Fruit fly (Drosophila melanogaster): ENCODE results near the gene Sol1.

The Sol1 gene

DNA sequence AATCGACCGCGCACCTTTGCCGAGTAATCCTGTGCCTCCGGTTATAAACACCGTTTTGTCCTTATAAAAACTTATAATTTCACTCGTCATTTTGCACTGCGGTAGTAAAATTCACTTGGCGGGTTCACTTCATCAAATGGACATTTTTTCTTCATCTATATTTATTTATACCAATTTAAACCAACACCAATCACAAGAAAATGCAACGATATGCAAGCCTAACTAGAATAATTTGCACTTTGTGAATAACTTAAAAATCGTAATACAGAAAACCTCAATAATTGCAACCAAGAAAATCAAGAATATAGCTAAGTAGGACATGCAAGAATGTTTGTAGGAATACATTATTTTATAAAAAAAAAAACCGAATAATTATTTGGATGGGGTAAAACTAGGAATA, 9.8 kb downstream of the Sol1 start, which contains the start of the genes CG10096 and CG10097:
Gene CG10096, minus strand, starts transcription at position 101 of the 400 bp plus-strand sequence.
Gene CG10097, minus strand, starts transcription at position 101 of the 400 bp plus-strand sequence.
- TF ChIP-seq noc (tag; optimal IDR thresholded peaks at IDR 0.05) = no peak

DNA sequence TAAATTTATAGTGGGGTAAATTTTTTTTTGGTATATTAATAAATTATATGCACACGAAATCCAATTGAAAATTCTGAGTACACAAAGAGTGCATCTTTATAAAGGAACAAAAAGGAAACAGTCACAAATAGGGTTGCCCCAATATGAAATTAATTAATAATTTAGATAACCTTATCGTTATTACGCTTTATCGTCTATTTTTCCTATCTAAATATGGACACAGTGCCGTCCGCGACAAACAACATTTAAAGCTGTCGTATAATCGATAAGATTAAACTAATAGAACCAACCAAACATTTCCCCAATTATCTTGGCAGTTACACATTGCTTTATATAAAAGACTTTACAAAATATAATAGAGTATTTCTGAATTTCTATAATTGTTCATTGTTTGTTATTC, 12.0 kb downstream of the Sol1 start:
- no peak for TF ChIP-seq noc (tag; optimal IDR thresholded peaks at IDR 0.05)

DNA sequence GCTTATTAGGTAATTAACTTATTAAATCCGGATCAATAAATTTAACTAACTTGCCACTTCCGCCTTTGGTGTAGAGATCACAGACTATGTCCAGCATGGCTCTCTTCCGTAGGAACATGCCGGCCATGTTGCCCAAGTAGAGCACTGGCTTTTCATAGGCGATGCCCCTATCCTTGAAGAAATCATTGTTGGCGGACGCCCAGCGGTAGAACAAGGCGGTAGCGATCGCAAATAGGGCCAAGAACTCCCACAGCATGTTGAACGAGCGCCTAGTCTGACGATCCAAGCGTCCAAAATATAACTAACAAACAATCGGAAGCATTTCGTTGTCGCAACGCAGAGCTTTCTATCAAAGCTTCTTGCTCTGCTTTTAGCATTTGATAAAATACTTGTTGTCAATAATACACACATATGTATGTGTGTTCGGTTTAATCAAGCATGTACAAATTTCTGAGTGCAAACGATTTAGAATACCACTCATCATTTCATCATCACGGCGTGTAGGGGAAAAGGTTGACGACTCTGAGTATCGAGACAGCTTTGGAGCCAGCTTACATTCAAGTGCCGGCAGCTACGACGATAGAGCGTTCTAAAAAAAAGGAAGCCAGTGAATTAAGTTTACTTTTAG, 12.7 kb downstream of the Sol1 start, which contains the start of gene Cyp9f3:
Gene Cyp9f3, minus strand, starts transcription at position 310 of the 628 bp plus-strand sequence.
- no peak for TF ChIP-seq noc (tag; optimal IDR thresholded peaks at IDR 0.05)

DNA sequence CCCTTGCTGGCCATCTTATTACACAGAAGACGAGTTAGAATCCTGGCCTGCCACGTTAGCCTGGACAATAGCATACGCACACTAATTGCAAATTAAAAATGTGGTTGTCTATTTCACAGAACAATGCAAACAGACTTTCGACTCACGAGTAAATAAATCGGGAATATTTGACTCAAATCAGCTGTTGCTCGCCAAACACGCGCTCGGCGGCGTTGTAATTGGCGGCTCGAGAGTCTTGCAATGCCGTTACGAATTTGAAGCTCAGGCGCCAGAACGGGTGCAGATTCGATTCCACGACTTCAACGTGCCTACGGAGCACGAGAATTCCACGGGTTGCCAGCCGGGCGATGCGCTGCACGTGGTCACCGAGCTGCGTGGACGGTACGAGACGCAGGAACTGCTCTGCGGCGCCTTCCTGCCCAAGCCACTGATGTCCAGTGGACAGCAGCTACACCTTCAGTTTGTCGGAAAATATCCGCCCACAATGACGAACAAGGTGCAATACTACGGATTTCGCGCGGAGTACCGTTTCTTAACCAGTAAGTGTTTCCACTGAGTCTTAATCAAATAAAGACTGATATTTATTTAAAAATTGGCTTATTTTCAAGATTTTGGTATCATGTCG, 15.7 kb downstream of the Sol1 start, which contains the start of gene DNAlig3:
Gene DNAlig3, minus strand, starts transcription at position 168 of the 625 bp plus-strand sequence.
- TF ChIP-seq noc (tag; optimal IDR thresholded peaks at IDR 0.05) = no peak

DNA sequence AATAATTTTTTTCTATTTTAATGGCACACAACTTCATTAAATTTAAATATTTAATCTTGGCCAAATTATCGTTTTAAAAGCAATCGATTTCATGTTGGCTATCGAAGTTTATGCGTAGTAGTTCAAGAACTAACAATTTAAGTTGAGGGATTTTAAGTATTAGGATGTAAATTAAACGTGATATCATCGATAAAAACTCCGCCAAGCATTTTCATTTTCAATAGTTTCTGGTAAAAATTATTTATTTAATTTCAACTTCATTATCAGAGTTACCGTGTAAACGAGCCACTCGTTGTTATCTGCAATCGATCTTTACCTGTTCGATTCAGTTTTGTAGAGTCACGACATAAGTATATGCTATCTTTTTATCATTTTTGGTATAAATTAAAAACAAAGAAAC, 16.9 kb downstream of the Sol1 start:
- TF ChIP-seq noc (tag; optimal IDR thresholded peaks at IDR 0.05) = peak; percentile 97

DNA sequence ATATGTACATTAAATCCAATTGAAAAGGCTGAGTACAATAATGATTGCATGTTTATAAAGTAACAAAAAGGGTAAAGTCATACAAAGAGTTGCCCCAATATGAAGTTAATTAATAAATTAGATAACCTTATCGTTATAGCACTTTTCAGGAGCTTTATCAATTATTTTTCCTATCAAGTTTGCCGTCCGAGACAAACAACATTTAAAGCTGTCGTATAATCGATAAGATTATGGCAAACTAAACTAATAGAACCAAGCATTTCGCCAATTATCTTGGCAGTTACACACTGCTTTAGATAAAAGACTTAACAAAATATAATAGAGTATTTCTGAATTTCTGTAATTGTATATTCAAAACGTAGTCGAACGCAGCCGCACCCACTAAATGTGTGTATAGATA, 19.1 kb downstream of the Sol1 start:
- no peak for TF ChIP-seq noc (tag; optimal IDR thresholded peaks at IDR 0.05)

DNA sequence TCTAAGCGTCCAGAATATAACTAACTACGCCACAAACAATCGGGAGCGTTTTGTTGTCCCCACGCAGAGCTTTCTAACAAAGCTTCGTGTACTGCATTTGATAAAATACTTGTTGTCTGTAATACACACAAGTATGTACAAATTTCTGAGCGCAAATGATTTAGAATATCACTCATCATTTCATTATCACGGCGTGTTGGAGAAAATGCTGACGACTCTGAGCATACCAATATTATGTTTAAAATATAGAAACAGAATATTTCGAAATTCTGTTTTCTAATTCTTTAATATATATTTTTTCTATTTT, 19.8 kb downstream of the Sol1 start, which contains the start of gene Cyp9f2:
Gene Cyp9f2, minus strand, starts transcription at position 101 of the 307 bp plus-strand sequence.
- no peak for TF ChIP-seq noc (tag; optimal IDR thresholded peaks at IDR 0.05)

DNA sequence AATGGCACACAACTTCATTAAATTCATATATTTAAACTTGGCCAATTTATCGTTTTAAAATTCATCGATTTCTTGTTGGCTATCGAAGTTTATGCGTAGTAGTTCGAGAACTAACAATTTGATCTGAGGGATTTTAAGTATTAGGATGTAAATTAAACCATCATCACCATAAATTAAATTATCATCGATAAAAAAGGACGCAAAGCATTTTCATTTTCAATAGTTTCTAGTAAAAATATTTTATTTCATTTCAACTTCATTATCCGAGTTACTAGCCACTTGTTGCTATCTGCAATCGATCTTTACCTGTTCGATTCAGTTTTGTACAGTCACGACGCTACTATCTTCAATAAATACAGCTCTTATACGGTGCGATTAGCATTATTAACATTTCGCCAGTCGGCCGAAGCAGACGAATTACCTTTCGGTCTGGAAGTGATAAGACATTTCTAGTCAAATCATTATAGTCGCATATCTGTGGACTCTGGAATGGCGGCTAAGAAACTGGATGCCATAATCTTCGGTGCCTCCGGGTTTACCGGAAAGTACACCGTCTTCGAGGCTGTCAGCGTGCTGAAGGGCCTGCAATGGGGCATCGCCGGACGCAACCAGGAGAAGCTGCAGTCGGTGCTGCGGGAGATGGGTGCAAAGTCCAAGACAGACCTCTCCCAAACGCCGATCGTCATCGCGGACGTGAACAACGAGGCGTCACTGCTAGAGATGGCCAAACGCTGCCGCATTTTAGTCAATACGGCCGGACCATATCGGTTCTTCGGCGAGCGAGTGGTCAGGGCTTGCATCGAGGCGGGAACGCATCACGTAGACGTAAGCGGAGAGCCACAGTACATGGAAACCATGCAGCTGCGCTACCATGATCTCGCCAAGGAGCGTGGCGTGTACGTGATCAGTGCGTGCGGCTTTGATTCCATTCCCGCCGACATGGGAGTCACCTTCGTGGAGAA, 20.5 kb downstream of the Sol1 start, which contains the start of gene CG5167:
Gene CG5167, plus strand, starts transcription at position 298 of the 962 bp plus-strand sequence.
- TF ChIP-seq noc (tag; optimal IDR thresholded peaks at IDR 0.05) = peak; percentile 68

DNA sequence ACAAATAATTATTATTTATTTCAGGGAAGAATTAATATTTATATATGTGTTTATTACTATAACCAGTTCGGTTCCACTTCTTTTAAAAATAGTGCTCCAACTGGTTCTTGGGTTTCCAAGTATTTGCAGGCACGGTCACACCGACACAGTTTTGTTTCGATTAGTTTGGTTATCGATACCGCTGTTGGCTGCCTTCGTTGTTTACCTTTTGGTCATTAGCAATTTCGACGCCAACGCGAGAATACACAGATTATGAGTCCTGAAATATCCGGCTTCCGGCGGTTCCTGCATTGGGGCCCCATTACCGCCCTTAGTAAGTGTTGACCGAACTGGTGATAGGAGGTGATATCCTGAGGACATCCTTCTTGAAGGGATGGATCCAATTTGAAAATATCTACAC, 22.1 kb downstream of the Sol1 start, which contains the start of gene CG5196:
Gene CG5196, plus strand, starts transcription at position 157 of the 400 bp plus-strand sequence.
- peak; percentile 37 for TF ChIP-seq noc (tag; optimal IDR thresholded peaks at IDR 0.05)

DNA sequence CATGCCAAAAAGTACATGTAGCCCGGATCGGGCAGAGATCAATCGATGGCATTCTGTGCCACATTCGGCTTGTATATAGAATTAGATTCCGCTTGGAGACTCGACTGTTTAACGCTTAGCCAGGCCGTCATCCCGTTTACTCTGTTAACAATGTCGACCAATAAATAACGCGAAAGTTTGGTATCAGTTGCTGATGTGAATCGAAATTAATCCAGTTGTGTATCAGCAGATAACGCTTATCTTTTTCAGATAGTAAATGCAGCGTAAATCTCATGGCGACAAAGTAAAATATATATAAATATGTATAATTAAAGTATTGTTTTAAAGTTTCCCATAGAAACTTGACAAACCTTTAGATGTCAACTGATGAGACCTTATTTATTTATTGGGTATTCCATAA, 25.4 kb downstream of the Sol1 start:
- TF ChIP-seq noc (tag; optimal IDR thresholded peaks at IDR 0.05) = peak; percentile 63

DNA sequence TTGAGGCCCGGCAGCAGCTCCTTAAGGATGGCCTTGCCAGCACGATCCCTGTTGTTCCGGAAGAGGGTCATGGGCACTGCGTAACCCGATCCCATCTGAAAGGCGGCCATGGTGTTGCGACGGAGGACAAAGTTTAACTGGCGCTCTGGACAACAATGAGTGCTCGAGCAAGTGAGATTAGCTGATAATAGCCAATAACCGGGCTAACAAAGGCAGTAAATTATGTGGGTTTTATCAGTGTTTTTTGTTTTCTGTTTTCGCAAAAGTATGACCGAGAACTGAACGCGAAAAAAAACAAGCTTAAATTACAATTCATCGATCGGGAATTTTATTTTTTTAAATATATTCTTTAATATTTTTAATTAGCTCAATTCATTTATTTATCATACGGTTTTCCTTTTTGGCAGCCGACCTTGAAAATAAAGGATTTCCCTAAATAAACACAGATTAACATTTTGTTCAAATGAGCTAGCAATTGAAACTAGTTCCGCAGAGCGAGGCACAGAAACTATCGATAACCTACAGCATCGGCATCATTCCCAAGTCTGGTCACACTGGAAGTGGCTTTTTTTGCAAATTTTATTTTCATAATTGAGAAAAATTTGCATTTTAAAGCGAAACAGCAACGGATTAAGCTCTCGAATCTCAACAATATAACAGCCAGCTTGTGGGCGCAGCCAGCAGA, 27.4 kb downstream of the Sol1 start, which contains the start of the genes Dip-C and pps:
Gene Dip-C, minus strand, starts transcription at position 486 of the 685 bp plus-strand sequence.
Gene pps, plus strand, starts transcription at position 555 of the 685 bp plus-strand sequence.
- TF ChIP-seq noc (tag; optimal IDR thresholded peaks at IDR 0.05) = no peak

DNA sequence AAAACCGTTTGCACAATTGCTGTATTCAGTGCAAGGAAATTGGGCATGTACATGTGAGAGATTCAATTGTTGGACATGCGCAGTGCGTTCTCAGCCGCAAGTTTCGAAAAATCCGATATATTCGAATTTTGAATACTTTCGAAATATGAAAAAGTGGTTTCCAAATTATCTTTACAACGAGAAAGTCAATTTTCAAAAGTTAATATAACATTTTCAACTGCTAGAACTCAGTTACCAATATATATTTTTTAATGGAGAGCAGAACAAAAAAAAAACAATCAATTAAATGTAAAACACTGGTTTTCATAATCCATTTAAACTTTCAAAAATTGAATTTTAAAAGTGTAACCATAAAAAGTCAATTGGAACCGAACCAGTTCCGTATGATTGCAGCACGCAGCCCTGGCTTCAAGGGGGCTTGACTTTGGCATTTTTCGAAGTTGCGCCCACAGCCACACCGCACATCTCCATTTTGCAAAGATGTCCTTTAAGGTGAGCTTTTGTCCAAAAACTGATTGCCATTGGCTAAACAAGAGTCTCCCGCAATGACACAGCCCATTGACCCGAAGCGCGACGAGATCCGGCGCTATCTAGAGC, 36.4 kb downstream of the Sol1 start, which contains the start of the genes Scgbeta and CG17202:
Gene Scgbeta, minus strand, starts transcription at position 51 of the 597 bp plus-strand sequence.
Gene CG17202, plus strand, starts transcription at position 390 of the 597 bp plus-strand sequence.
- TF ChIP-seq noc (tag; optimal IDR thresholded peaks at IDR 0.05) = no peak

DNA sequence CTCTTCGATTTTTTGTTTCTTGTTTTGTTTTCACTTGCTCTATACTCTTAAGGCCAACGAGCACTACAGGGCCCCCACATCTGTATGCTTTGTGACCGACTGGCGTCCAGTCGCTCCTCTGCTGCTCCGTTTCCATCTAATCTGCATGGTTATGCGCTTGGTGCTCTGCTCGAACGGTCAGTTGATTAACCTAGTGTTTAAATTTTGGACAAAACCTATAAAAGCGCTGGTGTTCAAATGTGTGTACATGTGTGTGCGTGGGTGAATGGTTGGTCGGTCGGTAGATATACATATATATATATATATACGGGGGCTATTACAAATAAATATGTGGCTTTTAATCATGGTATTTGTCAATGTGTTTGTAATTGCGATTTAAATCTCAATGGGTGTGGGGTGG, 37.9 kb downstream of the Sol1 start:
- TF ChIP-seq noc (tag; optimal IDR thresholded peaks at IDR 0.05) = no peak

DNA sequence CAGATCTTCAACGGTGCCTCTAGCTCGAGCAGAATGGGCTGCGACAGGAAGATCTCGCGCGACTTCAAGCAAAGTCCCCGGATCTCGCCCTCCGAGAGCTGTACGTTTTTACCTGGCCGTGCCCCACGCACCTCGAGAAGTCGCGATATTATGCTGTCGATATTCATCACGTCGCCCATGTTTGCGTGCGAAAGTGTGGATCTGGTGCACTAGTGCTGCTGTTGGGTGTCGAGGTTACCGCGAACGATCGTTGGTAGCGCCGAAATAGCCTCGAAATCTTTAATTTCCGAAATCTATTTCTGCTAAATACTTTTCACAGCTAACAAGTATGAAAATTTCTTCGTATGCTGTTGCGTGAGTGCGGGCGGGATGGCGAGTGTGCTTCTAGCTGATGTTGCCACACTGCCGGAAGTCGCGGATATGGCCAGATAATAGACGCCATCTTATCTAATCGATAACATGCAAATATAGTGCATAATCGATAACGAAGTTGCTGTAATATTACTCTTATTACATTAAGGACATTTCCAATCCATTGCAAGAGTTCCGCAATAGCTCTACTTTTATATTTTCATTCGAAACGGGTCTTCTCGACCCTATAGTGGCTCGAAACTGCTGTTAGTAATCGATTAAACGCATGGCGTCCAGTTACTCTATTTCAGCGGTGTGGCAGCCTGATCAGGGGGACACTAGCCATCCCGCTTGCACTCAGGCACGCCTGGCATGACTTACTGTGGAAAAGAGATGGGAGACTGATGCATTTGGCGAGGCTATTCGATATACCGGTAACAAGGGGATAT, 39.7 kb downstream of the Sol1 start, which contains the start of gene Pp1-87B:
Gene Pp1-87B, minus strand, starts transcription at position 408 of the 800 bp plus-strand sequence.
- TF ChIP-seq noc (tag; optimal IDR thresholded peaks at IDR 0.05) = no peak

Measured in whole organism, larva.